Fruit fly (Drosophila melanogaster): ENCODE measurements around the gene CG31709.
A peak's percentile ranks its signal among the peaks of the same experiment; 100 is the strongest.

CG31709 gene

dm6 chr2L:9565387-9565786 is 14.1 kb downstream of the CG31709 start, which contains the start of gene CG46468:
CG46468 (minus strand) TSS chr2L:9565438.
- TF ChIP-seq kay (GFP tag; ENCODE audit: borderline replicate concordance) (no peak), pad (GFP tag; optimal IDR thresholded peaks at IDR 0.05) (no peak), CG14711 (tag; optimal IDR thresholded peaks at IDR 0.05) (no peak), toe (GFP tag; optimal IDR thresholded peaks at IDR 0.05) (no peak), CG7101 (tag; optimal IDR thresholded peaks at IDR 0.05) (no peak), CG11617 (GFP tag; optimal IDR thresholded peaks at IDR 0.05) (no peak), CG33017 (tag; optimal IDR thresholded peaks at IDR 0.05) (no peak), CG7045 (GFP tag; optimal IDR thresholded peaks at IDR 0.05) (no peak), CG5204 (GFP tag; optimal IDR thresholded peaks at IDR 0.05) (no peak), CG1620 (GFP tag; optimal IDR thresholded peaks at IDR 0.05) (no peak), Clk (GFP tag; optimal IDR thresholded peaks at IDR 0.05) (no peak), cic (GFP tag; optimal IDR thresholded peaks at IDR 0.05) (no peak), Crg-1 (GFP tag; optimal IDR thresholded peaks at IDR 0.05) (no peak), ovo (GFP tag; optimal IDR thresholded peaks at IDR 0.05) (no peak), Mnt (GFP tag; optimal IDR thresholded peaks at IDR 0.05) (no peak), Hr96 (GFP tag; optimal IDR thresholded peaks at IDR 0.05) (no peak), tj (GFP tag; optimal IDR thresholded peaks at IDR 0.05) (no peak), bab1 (GFP tag; optimal IDR thresholded peaks at IDR 0.05) (no peak), cnc (optimal IDR thresholded peaks at IDR 0.05) (no peak)

dm6 chr2L:9564527-9564926 is 14.9 kb downstream of the CG31709 start:
- peak; percentile 9 for TF ChIP-seq CG33017 (tag; optimal IDR thresholded peaks at IDR 0.05)
- TF ChIP-seq Hr96 (GFP tag; optimal IDR thresholded peaks at IDR 0.05): no peak
- no peak for TF ChIP-seq toe (GFP tag; optimal IDR thresholded peaks at IDR 0.05)
- no peak for TF ChIP-seq CG5204 (GFP tag; optimal IDR thresholded peaks at IDR 0.05)
- peak; percentile 47 for TF ChIP-seq CG7045 (GFP tag; optimal IDR thresholded peaks at IDR 0.05)
- peak; percentile 2 for TF ChIP-seq CG7101 (tag; optimal IDR thresholded peaks at IDR 0.05)
- TF ChIP-seq bab1 (GFP tag; optimal IDR thresholded peaks at IDR 0.05): no peak
- TF ChIP-seq CG12768 (GFP tag; optimal IDR thresholded peaks at IDR 0.05): peak; percentile 25

dm6 chr2L:9562713-9563112 is 16.7 kb downstream of the CG31709 start:
- TF ChIP-seq pad (GFP tag; optimal IDR thresholded peaks at IDR 0.05) (no peak), CG14711 (tag; optimal IDR thresholded peaks at IDR 0.05) (no peak), CG11617 (GFP tag; optimal IDR thresholded peaks at IDR 0.05) (no peak), tj (GFP tag; optimal IDR thresholded peaks at IDR 0.05) (no peak), CG7045 (GFP tag; optimal IDR thresholded peaks at IDR 0.05) (no peak), Clk (GFP tag; optimal IDR thresholded peaks at IDR 0.05) (no peak), ovo (GFP tag; optimal IDR thresholded peaks at IDR 0.05) (no peak), CG5204 (GFP tag; optimal IDR thresholded peaks at IDR 0.05) (no peak), Crg-1 (GFP tag; optimal IDR thresholded peaks at IDR 0.05) (no peak), kay (GFP tag; ENCODE audit: borderline replicate concordance) (no peak), cic (GFP tag; optimal IDR thresholded peaks at IDR 0.05) (no peak), CG7101 (tag; optimal IDR thresholded peaks at IDR 0.05) (no peak)

- TF ChIP-seq tj (GFP tag; optimal IDR thresholded peaks at IDR 0.05) (no peak), cnc (optimal IDR thresholded peaks at IDR 0.05) (no peak), CG33017 (tag; optimal IDR thresholded peaks at IDR 0.05) (no peak), kay (GFP tag; ENCODE audit: borderline replicate concordance) (peak; percentile 71), ovo (GFP tag; optimal IDR thresholded peaks at IDR 0.05) (no peak)
Observed at dm6 chr2L:9560045-9560587, 19.3 kb downstream of the CG31709 start.

dm6 chr2L:9557858-9558257 is 21.6 kb downstream of the CG31709 start:
- TF ChIP-seq cic (GFP tag; optimal IDR thresholded peaks at IDR 0.05) (no peak), toe (GFP tag; optimal IDR thresholded peaks at IDR 0.05) (no peak), CG11617 (GFP tag; optimal IDR thresholded peaks at IDR 0.05) (no peak), pad (GFP tag; optimal IDR thresholded peaks at IDR 0.05) (no peak), CG1620 (GFP tag; optimal IDR thresholded peaks at IDR 0.05) (no peak), CG7045 (GFP tag; optimal IDR thresholded peaks at IDR 0.05) (no peak), bab1 (GFP tag; optimal IDR thresholded peaks at IDR 0.05) (no peak), CG33017 (tag; optimal IDR thresholded peaks at IDR 0.05) (no peak), tj (GFP tag; optimal IDR thresholded peaks at IDR 0.05) (no peak), Crg-1 (GFP tag; optimal IDR thresholded peaks at IDR 0.05) (no peak), cnc (optimal IDR thresholded peaks at IDR 0.05) (no peak), Clk (GFP tag; optimal IDR thresholded peaks at IDR 0.05) (no peak)

dm6 chr2L:9550880-9551279 is 28.6 kb downstream of the CG31709 start:
- TF ChIP-seq Mnt (GFP tag; optimal IDR thresholded peaks at IDR 0.05) (peak; percentile 31), CG33017 (tag; optimal IDR thresholded peaks at IDR 0.05) (no peak), kay (GFP tag; ENCODE audit: borderline replicate concordance) (peak; percentile 75), CG5204 (GFP tag; optimal IDR thresholded peaks at IDR 0.05) (peak; percentile 13)

- TF ChIP-seq bab1 (GFP tag; optimal IDR thresholded peaks at IDR 0.05) (peak; percentile 41), tj (GFP tag; optimal IDR thresholded peaks at IDR 0.05) (peak; percentile 88), kay (GFP tag; ENCODE audit: borderline replicate concordance) (no peak)
Observed at dm6 chr2L:9545511-9545910, 33.9 kb downstream of the CG31709 start, which contains the start of gene CG13114. CG13114 (plus strand) TSS chr2L:9545811.

Data from whole organism, adult.